Fruit fly (Drosophila melanogaster): ENCODE data around the gene wek.
"Not testable (repeated sequence)": the region's sequence is repeated elsewhere in the genome, so short reads cannot be mapped to it uniquely, and the experiment has no call there.

wek gene

dm6 chr2L:15742976-15743375 is 25.2 kb downstream of the wek start:
- no peak for TF ChIP-seq tai (GFP tag; optimal IDR thresholded peaks at IDR 0.05)
- no peak for TF ChIP-seq ey (GFP tag; optimal IDR thresholded peaks at IDR 0.05)
- TF ChIP-seq h (GFP tag; optimal IDR thresholded peaks at IDR 0.05): no peak
- TF ChIP-seq pan (optimal IDR thresholded peaks at IDR 0.05): no peak
- TF ChIP-seq Jra (GFP tag; optimal IDR thresholded peaks at IDR 0.05): no peak
- TF ChIP-seq brk (GFP tag; optimal IDR thresholded peaks at IDR 0.05): no peak
- TF ChIP-seq Hnf4 (GFP tag; optimal IDR thresholded peaks at IDR 0.05): no peak
- TF ChIP-seq jim (GFP tag; optimal IDR thresholded peaks at IDR 0.05): no peak
- no peak for TF ChIP-seq Hr78 (GFP tag; optimal IDR thresholded peaks at IDR 0.05)
- TF ChIP-seq psq (GFP tag; optimal IDR thresholded peaks at IDR 0.05): no peak
- no peak for TF ChIP-seq OdsH (GFP tag; optimal IDR thresholded peaks at IDR 0.05)
- TF ChIP-seq sv (GFP tag; optimal IDR thresholded peaks at IDR 0.05): no peak
- no peak for TF ChIP-seq HLH106 (tag; optimal IDR thresholded peaks at IDR 0.05)

- no peak for TF ChIP-seq h (GFP tag; optimal IDR thresholded peaks at IDR 0.05)
- TF ChIP-seq OdsH (GFP tag; optimal IDR thresholded peaks at IDR 0.05): no peak
- TF ChIP-seq psq (GFP tag; optimal IDR thresholded peaks at IDR 0.05): no peak
- TF ChIP-seq jim (GFP tag; optimal IDR thresholded peaks at IDR 0.05): no peak
- TF ChIP-seq Jra (GFP tag; optimal IDR thresholded peaks at IDR 0.05): no peak
- no peak for TF ChIP-seq sage (GFP tag; optimal IDR thresholded peaks at IDR 0.05)
- TF ChIP-seq sv (GFP tag; optimal IDR thresholded peaks at IDR 0.05): no peak
- TF ChIP-seq CrebA (GFP tag; optimal IDR thresholded peaks at IDR 0.05; ENCODE audit: borderline replicate concordance): no peak
- TF ChIP-seq brk (GFP tag; optimal IDR thresholded peaks at IDR 0.05): no peak
- TF ChIP-seq Mio (GFP tag; optimal IDR thresholded peaks at IDR 0.05): no peak
- TF ChIP-seq Myc (optimal IDR thresholded peaks at IDR 0.05): no peak
Observed at dm6 chr2L:15741418-15741817, 26.7 kb downstream of the wek start.

DNA sequence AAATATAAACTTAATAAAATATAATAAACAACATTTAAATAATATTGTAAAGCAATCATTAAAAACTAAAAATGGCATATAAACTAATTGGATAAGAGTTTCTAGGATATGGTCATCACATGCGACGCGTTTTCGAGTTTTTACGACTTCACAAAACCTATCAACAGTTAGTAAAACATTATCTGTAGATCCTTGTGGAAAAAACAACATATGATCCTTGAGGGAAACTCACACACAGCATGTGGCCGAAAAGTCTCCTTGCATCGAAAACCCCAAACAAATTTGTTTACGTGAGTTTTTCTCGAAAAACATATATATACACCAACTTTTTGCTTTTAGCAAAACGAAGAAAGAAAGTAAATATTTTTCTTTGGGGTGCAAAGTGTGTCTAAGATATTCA is 27.2 kb downstream of the wek start:
- TF ChIP-seq woc (GFP tag; optimal IDR thresholded peaks at IDR 0.05): no peak
- no peak for TF ChIP-seq psq (GFP tag; optimal IDR thresholded peaks at IDR 0.05)
- TF ChIP-seq h (GFP tag; optimal IDR thresholded peaks at IDR 0.05): no peak
- no peak for TF ChIP-seq Dfd (GFP tag; optimal IDR thresholded peaks at IDR 0.05)
- no peak for TF ChIP-seq Mio (GFP tag; optimal IDR thresholded peaks at IDR 0.05)
- no peak for TF ChIP-seq Myc (optimal IDR thresholded peaks at IDR 0.05)
- no peak for TF ChIP-seq lola (GFP tag; optimal IDR thresholded peaks at IDR 0.05)
- no peak for TF ChIP-seq OdsH (GFP tag; optimal IDR thresholded peaks at IDR 0.05)
- no peak for TF ChIP-seq HLH106 (tag; optimal IDR thresholded peaks at IDR 0.05)
- TF ChIP-seq dsf (GFP tag; optimal IDR thresholded peaks at IDR 0.05; ENCODE audit: borderline replicate concordance): no peak
- TF ChIP-seq Sp1 (GFP tag; optimal IDR thresholded peaks at IDR 0.05): no peak
- no peak for TF ChIP-seq CG9705 (GFP tag; optimal IDR thresholded peaks at IDR 0.05)
- no peak for TF ChIP-seq Hr78 (GFP tag; optimal IDR thresholded peaks at IDR 0.05)
- TF ChIP-seq Hr83 (GFP tag; optimal IDR thresholded peaks at IDR 0.05; ENCODE audit: poor library complexity, severe bottlenecking): no peak
- TF ChIP-seq Jra (GFP tag; optimal IDR thresholded peaks at IDR 0.05): no peak

DNA sequence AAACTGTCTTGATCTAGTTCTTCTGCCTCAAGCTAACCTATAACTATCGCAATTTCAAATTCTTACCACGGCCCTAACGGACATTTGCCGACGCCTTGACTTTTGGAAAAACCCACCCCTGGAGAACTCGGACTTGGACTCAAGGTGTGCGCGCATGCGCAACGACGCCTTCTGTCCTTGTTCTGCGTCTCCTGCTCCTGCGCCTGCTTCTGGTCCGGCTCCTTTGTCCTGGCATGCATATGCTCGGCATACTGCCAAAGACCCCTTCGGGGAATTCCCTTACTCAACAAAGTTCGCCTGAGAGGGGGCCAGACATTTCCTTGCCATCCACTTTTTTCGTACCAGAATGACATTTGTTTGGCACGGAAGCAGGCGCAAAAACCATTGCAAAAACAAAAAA is 32.2 kb downstream of the wek start:
- TF ChIP-seq Rel (GFP tag; optimal IDR thresholded peaks at IDR 0.05) (no peak), Rel (tag; optimal IDR thresholded peaks at IDR 0.05) (peak; percentile 34), CG9705 (GFP tag; optimal IDR thresholded peaks at IDR 0.05) (no peak)

DNA sequence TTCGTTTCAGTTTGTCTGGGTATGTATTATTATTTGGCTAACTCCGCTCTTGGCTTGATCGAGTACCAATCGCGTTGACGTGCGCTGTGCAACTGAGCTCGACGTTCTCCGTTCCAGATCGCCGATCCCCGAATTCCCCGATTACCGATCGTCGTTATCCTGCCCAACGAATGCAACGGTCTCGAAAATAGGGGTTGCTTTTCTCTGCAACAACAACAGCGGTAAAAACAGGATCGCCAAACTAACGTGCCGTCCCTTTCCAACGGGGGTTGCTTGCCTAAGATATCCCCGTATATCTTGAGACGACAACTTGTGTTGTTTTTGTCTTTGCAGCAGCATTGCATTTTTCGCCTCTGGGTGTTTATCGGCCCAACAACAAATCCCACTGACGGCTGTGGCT is 36.5 kb downstream of the wek start:
- no peak for TF ChIP-seq h (GFP tag; optimal IDR thresholded peaks at IDR 0.05)
- no peak for TF ChIP-seq pan (optimal IDR thresholded peaks at IDR 0.05)
- TF ChIP-seq Dif (GFP tag; optimal IDR thresholded peaks at IDR 0.05; ENCODE audit: partially characterized antibody): no peak
- no peak for TF ChIP-seq Jra (GFP tag; optimal IDR thresholded peaks at IDR 0.05)
- TF ChIP-seq brk (GFP tag; optimal IDR thresholded peaks at IDR 0.05): no peak
- no peak for TF ChIP-seq foxo (GFP tag; optimal IDR thresholded peaks at IDR 0.05)
- TF ChIP-seq Hr83 (GFP tag; optimal IDR thresholded peaks at IDR 0.05; ENCODE audit: poor library complexity, severe bottlenecking): no peak
- no peak for TF ChIP-seq Rel (GFP tag; optimal IDR thresholded peaks at IDR 0.05)
- TF ChIP-seq Rel (tag; optimal IDR thresholded peaks at IDR 0.05): no peak
- no peak for TF ChIP-seq ey (GFP tag; optimal IDR thresholded peaks at IDR 0.05)
- TF ChIP-seq woc (GFP tag; optimal IDR thresholded peaks at IDR 0.05): no peak
- no peak for TF ChIP-seq jim (GFP tag; optimal IDR thresholded peaks at IDR 0.05)

DNA sequence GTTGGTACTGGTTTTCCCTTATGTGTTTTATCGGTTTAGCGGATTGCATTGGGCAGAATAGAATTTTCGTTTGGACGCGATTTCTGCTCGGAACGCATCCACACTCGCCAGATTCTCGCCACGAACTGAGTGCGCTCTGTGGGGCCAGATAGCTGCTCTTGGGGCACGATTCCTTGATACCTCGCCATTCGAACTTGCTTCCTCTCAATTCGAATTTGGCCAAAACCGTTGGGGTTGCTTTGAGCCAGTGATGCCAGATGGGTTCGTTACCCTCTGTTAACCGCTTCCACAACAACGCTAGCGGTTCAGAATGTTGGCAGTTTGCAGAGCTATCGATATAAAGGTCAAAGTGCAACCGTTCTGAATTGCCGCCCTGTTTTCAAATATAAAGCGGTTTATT is 50.0 kb downstream of the wek start, which contains the start of gene stol:
Gene stol (minus strand): TSS at position 101 of the 400 bp plus-strand sequence.
- not testable (repeated sequence) for TF ChIP-seq OdsH, tai, sv (GFP tag; optimal IDR thresholded peaks at IDR 0.05)
